Fruit fly (Drosophila melanogaster) whole organism: ENCODE results near the gene Mnn1.

ENCODE experiments used
- CG8478 ChIP-seq: fragments of >200 bp; optimal IDR thresholded peaks from 2 replicates; lab custom pipeline; 2018; ENCODE audit warnings: inconsistent platforms
- Dll ChIP-seq: fragments of >200 bp; optimal IDR thresholded peaks from 2 replicates; lab custom pipeline; 2017
- EcR ChIP-seq, 2 experiments: fragments of >200 bp; optimal IDR thresholded peaks; 2 replicates each; lab custom pipeline; 2017; ENCODE audit warnings: missing biosample characterization in 2 of 2, missing genetic modification characterization in 2 of 2, missing genetic modification reagents in 2 of 2
- pan ChIP-seq: fragments of >200 bp; optimal IDR thresholded peaks from 2 replicates; lab custom pipeline; 2017
- psq ChIP-seq: fragments of >200 bp; optimal IDR thresholded peaks from 2 replicates; lab custom pipeline; 2017
- usp ChIP-seq: fragments of >200 bp; optimal IDR thresholded peaks from 2 replicates; lab custom pipeline; 2017; ENCODE audit warnings: missing biosample characterization, missing genetic modification characterization, mixed read lengths

Gene Mnn1

DNA sequence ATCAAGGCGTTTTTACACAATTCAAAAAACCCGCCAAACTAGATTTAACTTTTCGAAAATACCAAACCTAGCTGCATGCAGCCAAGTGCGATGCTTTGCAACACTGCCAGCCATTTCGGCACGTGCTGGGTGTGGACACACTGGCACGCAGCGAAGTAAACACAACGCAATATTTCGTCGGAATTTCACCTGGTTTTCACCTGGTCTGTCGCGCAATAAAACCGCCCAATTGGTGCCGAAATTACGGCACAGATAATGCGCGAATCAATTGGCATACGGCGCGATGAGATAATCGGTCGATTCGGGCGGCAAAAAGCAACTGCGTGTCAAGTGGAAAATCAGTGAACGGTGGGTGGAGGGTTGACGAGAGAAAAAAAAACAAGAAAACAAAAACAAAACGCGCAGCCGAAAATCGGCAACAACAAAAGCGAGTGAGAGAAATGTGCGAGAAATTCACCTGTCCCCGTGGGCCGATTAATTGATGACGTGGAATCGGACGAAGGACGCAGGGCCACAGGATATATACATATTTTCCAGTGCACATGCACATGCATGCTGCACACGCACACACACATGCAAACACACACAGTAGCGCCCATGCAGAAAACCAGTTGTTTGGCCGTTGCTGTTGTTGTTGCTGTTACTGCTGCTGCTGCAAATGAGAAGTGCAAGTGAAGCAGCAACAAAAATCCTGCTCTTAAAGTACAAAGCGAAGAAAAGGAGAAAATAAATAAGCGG, at the start of gene Mnn1:
Gene Mnn1, plus strand, starts transcription at position 113 of the 738 bp plus-strand sequence.
- TF ChIP-seq EcR (GFP tag; optimal IDR thresholded peaks at IDR 0.05; lab: Kevin White, UChicago) (no peak), usp (no peak), CG8478 (lab: Kevin White, UChicago) (no peak), psq (lab: Kevin White, UChicago) (no peak), pan (no peak), Dll (no peak)

DNA sequence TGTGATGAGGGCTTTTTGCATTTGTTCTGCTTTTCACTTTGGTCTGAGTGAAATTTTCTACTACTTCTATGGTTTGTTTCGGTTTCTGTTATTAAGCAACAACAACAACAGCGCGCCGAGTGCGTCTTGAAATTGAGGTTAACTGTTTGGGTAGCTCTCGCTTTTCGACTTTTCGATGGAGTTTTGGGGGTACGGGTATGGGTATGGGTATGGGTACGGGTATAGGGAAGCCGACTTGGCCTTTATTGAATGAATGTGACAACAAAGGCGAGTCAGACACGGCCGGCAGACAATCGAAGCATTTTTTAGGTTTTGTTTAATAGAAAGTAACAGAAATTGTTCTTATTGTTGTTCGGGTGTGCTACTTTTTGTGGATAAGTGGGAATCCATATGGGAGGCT, 48.5 kb upstream of the Mnn1 start:
- TF ChIP-seq usp = no peak
- TF ChIP-seq psq (lab: Kevin White, UChicago) = no peak
- no peak for TF ChIP-seq Dll

DNA sequence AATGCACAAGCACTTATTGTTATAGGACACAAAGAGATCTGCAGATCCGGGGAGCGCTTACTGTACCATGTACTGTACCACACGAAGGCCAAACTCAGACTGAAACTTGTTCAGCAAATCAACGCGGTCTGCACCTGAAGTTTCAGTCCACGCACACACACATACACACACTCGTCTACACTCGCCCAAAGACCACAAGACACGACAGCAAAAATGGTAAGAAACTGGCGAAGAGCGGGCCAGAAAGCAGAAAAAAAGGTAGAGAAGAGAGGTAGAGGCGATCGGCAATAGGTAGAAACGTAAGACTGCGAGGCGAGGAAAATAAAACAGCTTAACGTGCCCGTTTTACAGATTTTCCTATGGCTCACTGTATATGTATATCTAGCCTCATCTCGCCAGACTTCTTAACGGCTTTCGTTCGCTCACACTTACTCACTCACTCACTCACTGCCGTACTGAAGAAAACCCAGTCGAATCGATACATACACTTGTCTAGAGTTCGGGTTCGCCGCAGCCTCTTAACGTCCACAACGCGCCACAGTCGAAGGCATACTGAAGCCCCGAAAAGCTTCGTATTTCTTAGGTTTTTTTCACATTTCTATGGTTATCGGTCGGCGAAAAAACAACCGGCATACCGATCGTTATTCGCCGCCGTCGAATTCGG, 46.2 kb upstream of the Mnn1 start, which contains the start of gene uif:
Gene uif, minus strand, starts transcription at position 553 of the 664 bp plus-strand sequence.
- TF ChIP-seq usp = no peak

dm6 chr2L:7010513-7010912, 45.6 kb upstream of the Mnn1 start:
- TF ChIP-seq usp (no peak), pan (no peak), Dll (no peak), CG8478 (lab: Kevin White, UChicago) (no peak), psq (lab: Kevin White, UChicago) (no peak), EcR (GFP tag; optimal IDR thresholded peaks at IDR 0.05; lab: Kevin White, UChicago) (no peak)

DNA sequence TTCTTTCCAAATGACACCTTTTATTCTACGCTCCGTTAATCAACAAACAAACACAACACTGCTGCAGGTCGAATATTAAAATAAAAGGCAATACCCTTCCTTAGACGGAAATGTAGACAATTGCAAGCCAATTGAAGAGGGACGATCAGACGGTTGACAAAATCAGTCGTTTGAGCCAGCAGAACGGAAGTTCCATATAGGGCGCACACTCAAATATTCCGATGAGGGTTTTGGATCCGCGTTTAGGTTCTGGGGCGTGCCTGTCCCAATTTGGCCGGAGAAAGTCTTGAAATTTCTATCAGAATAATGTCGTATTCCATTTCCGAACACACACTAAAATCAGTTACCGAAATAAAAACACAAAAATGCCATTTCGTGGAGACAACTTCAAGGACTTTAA, 44.1 kb upstream of the Mnn1 start, which contains the start of gene CG43321:
Gene CG43321, plus strand, starts transcription at position 301 of the 400 bp plus-strand sequence.
- TF ChIP-seq usp (no peak), psq (lab: Kevin White, UChicago) (no peak), pan (no peak), EcR (GFP tag; optimal IDR thresholded peaks at IDR 0.05; lab: Kevin White, UChicago) (no peak), CG8478 (lab: Kevin White, UChicago) (no peak), Dll (no peak)

DNA sequence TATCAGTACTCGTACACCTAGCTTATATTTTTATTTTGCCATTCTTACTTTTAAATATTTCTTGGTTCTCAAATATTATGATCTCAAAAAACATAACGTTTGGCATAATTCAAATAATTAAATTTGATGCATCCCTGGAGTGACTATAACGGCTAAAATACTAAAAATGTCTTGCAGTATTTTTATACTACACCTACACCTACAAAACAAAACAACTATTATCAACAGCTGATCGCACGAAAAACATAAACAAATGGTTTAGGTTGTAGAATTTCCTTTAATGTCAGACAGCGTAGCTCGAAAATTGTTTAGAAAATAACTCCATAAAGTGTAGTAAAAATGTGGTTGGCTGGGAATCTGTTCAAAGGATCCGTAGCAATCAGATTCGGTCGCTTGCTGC, 42.9 kb upstream of the Mnn1 start, which contains the start of gene CG43322:
Gene CG43322, plus strand, starts transcription at position 240 of the 400 bp plus-strand sequence.
- TF ChIP-seq usp (no peak), CG8478 (lab: Kevin White, UChicago) (no peak), pan (no peak), Dll (no peak), EcR (GFP tag; optimal IDR thresholded peaks at IDR 0.05; lab: Kevin White, UChicago) (no peak), psq (lab: Kevin White, UChicago) (no peak)

DNA sequence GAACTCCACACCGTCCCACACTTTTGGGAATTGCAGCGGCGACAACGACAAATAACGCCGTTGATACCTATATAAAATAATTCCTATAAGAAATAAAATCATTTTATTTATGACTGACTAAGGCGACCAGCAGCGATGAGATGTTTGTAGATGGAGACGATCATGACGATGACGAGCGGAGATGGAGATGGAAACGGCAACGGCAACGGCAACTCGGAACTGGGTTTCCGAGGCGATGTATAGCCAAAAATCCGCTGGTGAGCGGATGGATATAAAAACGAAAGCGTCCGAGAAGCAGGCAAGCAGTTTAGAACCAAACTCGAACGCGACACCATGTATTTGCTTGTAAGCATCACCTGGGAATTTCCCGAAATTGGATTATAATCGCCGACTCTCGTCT, 34.7 kb upstream of the Mnn1 start, which contains the start of gene Pcp:
Gene Pcp, plus strand, starts transcription at position 301 of the 400 bp plus-strand sequence.
- no peak for TF ChIP-seq Dll
- TF ChIP-seq CG8478 (lab: Kevin White, UChicago) = no peak
- no peak for TF ChIP-seq usp
- no peak for TF ChIP-seq EcR (GFP tag; optimal IDR thresholded peaks at IDR 0.05; lab: Kevin White, UChicago)
- no peak for TF ChIP-seq psq (lab: Kevin White, UChicago)
- TF ChIP-seq pan = no peak

DNA sequence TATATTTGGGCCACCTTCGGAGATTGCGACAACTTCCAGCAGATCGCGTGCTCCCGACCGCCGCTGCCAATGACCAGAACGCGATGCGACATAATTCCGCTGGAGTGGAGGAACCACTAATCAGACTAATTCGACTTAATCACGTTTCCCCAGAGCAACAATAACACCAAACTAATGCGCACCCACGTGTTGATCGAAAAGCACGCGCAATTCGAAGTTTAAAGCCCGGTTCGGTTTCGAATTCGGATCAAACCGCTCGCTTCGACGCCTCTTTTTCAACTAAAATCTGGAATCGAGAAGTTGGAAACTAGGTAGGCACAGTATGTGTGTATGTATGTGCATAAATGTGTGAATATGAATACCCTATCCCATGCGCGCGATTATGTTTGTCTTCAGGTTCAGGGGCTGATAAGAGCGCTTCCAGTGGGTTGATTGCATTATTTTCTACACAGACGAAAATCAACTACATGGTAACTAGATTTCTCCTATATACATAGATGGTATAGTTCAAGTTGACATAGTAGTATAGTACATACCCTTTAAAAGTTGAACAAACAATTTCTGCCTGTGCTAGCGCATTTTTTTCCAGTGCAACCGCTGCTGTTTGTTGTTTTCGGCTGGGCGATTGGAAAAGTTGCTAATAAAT, 32.4 kb upstream of the Mnn1 start, which contains the start of gene Gart:
Gene Gart, minus strand, starts transcription at position 285 of the 646 bp plus-strand sequence.
- TF ChIP-seq EcR (GFP tag; optimal IDR thresholded peaks at IDR 0.05; lab: Kevin White, UChicago) (no peak), usp (no peak), Dll (no peak), pan (no peak), CG8478 (lab: Kevin White, UChicago) (no peak), psq (lab: Kevin White, UChicago) (no peak)

DNA sequence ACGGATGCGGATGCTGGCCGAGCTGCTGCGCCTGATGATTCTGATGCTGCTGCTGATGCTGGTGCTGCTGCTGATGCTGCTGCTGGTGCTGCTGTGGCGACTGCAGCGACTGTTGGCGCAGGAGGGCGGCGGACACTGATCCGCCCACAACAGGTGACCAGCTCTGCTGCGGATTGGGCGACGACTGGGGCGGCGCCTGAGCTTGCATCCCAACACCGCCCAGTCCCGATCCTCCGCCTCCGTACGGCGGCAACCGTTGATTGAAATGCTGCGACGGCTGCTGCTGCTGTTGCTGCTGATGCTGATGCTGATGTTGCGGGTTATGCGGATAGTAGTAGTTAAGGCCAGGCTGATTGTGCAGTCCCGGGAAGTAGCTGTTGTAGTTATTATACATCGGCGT, 30.9 kb upstream of the Mnn1 start:
- TF ChIP-seq EcR (GFP tag; optimal IDR thresholded peaks at IDR 0.05; lab: Kevin White, UChicago) (no peak), pan (no peak), Dll (no peak), CG8478 (lab: Kevin White, UChicago) (no peak), usp (no peak), psq (lab: Kevin White, UChicago) (no peak)

dm6 chr2L:7026308-7026707, 29.8 kb upstream of the Mnn1 start:
- TF ChIP-seq CG8478 (lab: Kevin White, UChicago) = no peak
- TF ChIP-seq Dll = no peak
- no peak for TF ChIP-seq pan
- no peak for TF ChIP-seq EcR (GFP tag; optimal IDR thresholded peaks at IDR 0.05; lab: Kevin White, UChicago)
- no peak for TF ChIP-seq usp
- TF ChIP-seq psq (lab: Kevin White, UChicago) = no peak

dm6 chr2L:7026988-7027908, 28.9 kb upstream of the Mnn1 start, which contains the start of the genes CG31908 and MME1:
Gene CG31908, minus strand, starts transcription at chr2L:7027389.
Gene MME1, plus strand, starts transcription at chr2L:7027526.
- TF ChIP-seq usp (no peak), EcR (GFP tag; optimal IDR thresholded peaks at IDR 0.05; lab: Kevin White, UChicago) (no peak), psq (lab: Kevin White, UChicago) (no peak), Dll (no peak), pan (no peak), CG8478 (lab: Kevin White, UChicago) (no peak)
